Fruit fly (Drosophila melanogaster) whole organism, embryonic: ENCODE measurements around the gene CG10747.
A peak's percentile ranks its signal among the peaks of the same experiment; 100 is the strongest.

Experiments used
- Atf3 ChIP-seq: fragments of 200-800 bp; sonication (Bioruptor generic); optimal IDR thresholded peaks from 3 replicates; lab custom pipeline; 2016; ENCODE audit warnings: missing biosample characterization, missing genetic modification characterization
- BtbVII ChIP-seq: fragments of 200-800 bp; sonication (Bioruptor generic); optimal IDR thresholded peaks from 3 replicates; lab custom pipeline; 2017; ENCODE audit warnings: missing biosample characterization, mild to moderate bottlenecking, missing genetic modification characterization
- CG10462 ChIP-seq: fragments of 200-800 bp; sonication (Bioruptor generic); optimal IDR thresholded peaks from 2 replicates; lab custom pipeline; 2016; ENCODE audit warnings: missing biosample characterization, missing genetic modification characterization
- CG10543 ChIP-seq: fragments of 200-800 bp; sonication (Bioruptor generic); optimal IDR thresholded peaks from 3 replicates; lab custom pipeline; 2017; ENCODE audit warnings: missing biosample characterization, mild to moderate bottlenecking, missing genetic modification characterization, moderate library complexity
- CG10654 ChIP-seq: fragments of 200-800 bp; sonication (Bioruptor generic); optimal IDR thresholded peaks from 2 replicates; lab custom pipeline; 2016; ENCODE audit warnings: missing biosample characterization, missing genetic modification characterization
- CG11398 ChIP-seq: fragments of 200-800 bp; sonication (Bioruptor generic); optimal IDR thresholded peaks from 2 replicates; lab custom pipeline; 2016; ENCODE audit warnings: missing biosample characterization, missing genetic modification characterization
- CG11695 ChIP-seq: fragments of 200-800 bp; sonication (Bioruptor generic); IDR thresholded peaks from 3 replicates; pipeline ENCODE4 v1.3.6; 2022; ENCODE audit warnings: missing biosample characterization, missing genetic modification characterization
- CG17912 ChIP-seq: fragments of 200-800 bp; sonication (Bioruptor generic); optimal IDR thresholded peaks from 2 replicates; lab custom pipeline; 2018; ENCODE audit warnings: missing biosample characterization, mild to moderate bottlenecking, missing genetic modification characterization
- CG18599 ChIP-seq: fragments of 200-800 bp; sonication (Bioruptor generic); optimal IDR thresholded peaks from 3 replicates; lab custom pipeline; 2017; ENCODE audit warnings: missing biosample characterization, missing genetic modification characterization, mild to moderate bottlenecking, moderate library complexity, missing genetic modification reagents
- CG42726 ChIP-seq: fragments of 200-800 bp; sonication (Bioruptor generic); IDR thresholded peaks from 2 replicates; pipeline ENCODE4 v1.3.6; 2022; ENCODE audit warnings: missing biosample characterization, missing genetic modification characterization; ENCODE audit not compliant: partially characterized antibody
- CG4328 ChIP-seq: fragments of 200-800 bp; sonication (Bioruptor generic); optimal IDR thresholded peaks from 3 replicates; lab custom pipeline; 2017; ENCODE audit warnings: missing biosample characterization, missing genetic modification reagents, missing genetic modification characterization
- CG4820 ChIP-seq: fragments of 200-800 bp; sonication (Bioruptor generic); optimal IDR thresholded peaks from 3 replicates; lab custom pipeline; 2016; ENCODE audit warnings: missing biosample characterization, missing genetic modification characterization
- CG6854 ChIP-seq: fragments of 200-800 bp; sonication (Bioruptor generic); optimal IDR thresholded peaks from 3 replicates; lab custom pipeline; 2017; ENCODE audit warnings: missing biosample characterization, mild to moderate bottlenecking, missing genetic modification characterization
- CG7372 ChIP-seq: fragments of 200-800 bp; sonication (Bioruptor generic); IDR thresholded peaks from 2 replicates; pipeline ENCODE4 v1.3.6; 2022; ENCODE audit warnings: missing biosample characterization, missing genetic modification characterization
- CG7839 ChIP-seq: fragments of 200-800 bp; sonication (Bioruptor generic); optimal IDR thresholded peaks from 3 replicates; lab custom pipeline; 2018; ENCODE audit warnings: missing biosample characterization, mild to moderate bottlenecking, missing genetic modification characterization, moderate library complexity
- CG7963 ChIP-seq: fragments of 200-800 bp; sonication (Bioruptor generic); IDR thresholded peaks from 3 replicates; pipeline ENCODE4 v1.3.6; 2022; ENCODE audit warnings: missing biosample characterization, missing genetic modification characterization; ENCODE audit not compliant: partially characterized antibody
- ERR ChIP-seq: fragments of 200-800 bp; sonication (Bioruptor generic); optimal IDR thresholded peaks from 2 replicates; lab custom pipeline; 2016; ENCODE audit warnings: missing biosample characterization, missing genetic modification characterization
- Hey ChIP-seq: fragments of 200-800 bp; sonication (Bioruptor generic); optimal IDR thresholded peaks from 3 replicates; lab custom pipeline; 2018; ENCODE audit warnings: missing biosample characterization, mild to moderate bottlenecking, missing genetic modification characterization
- Hr78 ChIP-seq, 2 experiments: fragments of 200-800 bp in 1 of 2; fragments of >200 bp in 1 of 2; sonication (Bioruptor generic) in 1 of 2; optimal IDR thresholded peaks; 2 replicates each; lab custom pipeline; 2017 to 2019; ENCODE audit warnings: missing biosample characterization in 2 of 2, missing genetic modification characterization in 2 of 2, mild to moderate bottlenecking in 1 of 2, moderate library complexity in 1 of 2
- Meics ChIP-seq: fragments of 200-800 bp; sonication (Bioruptor generic); optimal IDR thresholded peaks from 2 replicates; lab custom pipeline; 2017; ENCODE audit warnings: missing biosample characterization, mild to moderate bottlenecking, missing genetic modification characterization
- Mrtf ChIP-seq: fragments of 200-800 bp; sonication (Bioruptor generic); IDR thresholded peaks from 3 replicates; pipeline ENCODE4 v1.3.6; 2022; ENCODE audit warnings: missing biosample characterization, missing genetic modification characterization
- ap ChIP-seq: fragments of 200-800 bp; sonication (Bioruptor generic); IDR thresholded peaks from 2 replicates; pipeline ENCODE4 v1.3.6; 2022; ENCODE audit warnings: missing biosample characterization, missing genetic modification characterization
- ash1 ChIP-seq: fragments of 200-800 bp; sonication (Bioruptor generic); optimal IDR thresholded peaks from 2 replicates; lab custom pipeline; 2018; ENCODE audit warnings: missing biosample characterization, mild to moderate bottlenecking, missing genetic modification characterization
- ato ChIP-seq: fragments of 200-800 bp; sonication (Bioruptor generic); IDR thresholded peaks from 2 replicates; pipeline ENCODE4 v1.3.6; 2022; ENCODE audit warnings: missing biosample characterization, missing genetic modification characterization; ENCODE audit not compliant: partially characterized antibody
- bowl ChIP-seq: fragments of 200-800 bp; sonication (Bioruptor generic); IDR thresholded peaks from 2 replicates; pipeline ENCODE4 v1.3.6; 2022; ENCODE audit warnings: missing biosample characterization, missing genetic modification characterization
- chif ChIP-seq, 2 experiments: fragments of 200-800 bp; sonication (Bioruptor generic); optimal IDR thresholded peaks; 3 replicates each; lab custom pipeline; 2016; ENCODE audit warnings: missing biosample characterization in 2 of 2, missing genetic modification characterization in 2 of 2
- da ChIP-seq: fragments of 200-800 bp; sonication (Bioruptor generic); optimal IDR thresholded peaks from 2 replicates; lab custom pipeline; 2016; ENCODE audit warnings: missing biosample characterization, missing genetic modification characterization
- dimm ChIP-seq: fragments of 200-800 bp; sonication (Bioruptor generic); IDR thresholded peaks from 2 replicates; pipeline ENCODE4 v1.3.6; 2022; ENCODE audit warnings: missing biosample characterization, missing genetic modification characterization
- disco-r ChIP-seq: fragments of 200-800 bp; sonication (Bioruptor generic); optimal IDR thresholded peaks from 2 replicates; lab custom pipeline; 2016; ENCODE audit warnings: missing biosample characterization, missing genetic modification characterization
- ems ChIP-seq: fragments of 200-800 bp; sonication (Bioruptor generic); optimal IDR thresholded peaks from 3 replicates; lab custom pipeline; 2016; ENCODE audit warnings: missing biosample characterization, missing genetic modification characterization
- ewg ChIP-seq: fragments of 200-800 bp; sonication (Bioruptor generic); optimal IDR thresholded peaks from 3 replicates; lab custom pipeline; 2017; ENCODE audit warnings: mild to moderate bottlenecking, missing biosample characterization, missing genetic modification reagents, missing genetic modification characterization
- fd102C ChIP-seq: fragments of 200-800 bp; sonication (Bioruptor generic); optimal IDR thresholded peaks from 2 replicates; lab custom pipeline; 2018; ENCODE audit warnings: missing biosample characterization, mild to moderate bottlenecking, missing genetic modification characterization, moderate library complexity
- ftz-f1 ChIP-seq: fragments of 200-800 bp; sonication (Bioruptor generic); optimal IDR thresholded peaks from 2 replicates; lab custom pipeline; 2016; ENCODE audit warnings: missing biosample characterization, missing genetic modification characterization
- gsb ChIP-seq: fragments of 200-800 bp; sonication (Bioruptor generic); IDR thresholded peaks from 2 replicates; pipeline ENCODE4 v1.3.6; 2022; ENCODE audit warnings: missing biosample characterization, missing genetic modification characterization
- her ChIP-seq: fragments of 200-800 bp; sonication (Bioruptor generic); optimal IDR thresholded peaks from 2 replicates; lab custom pipeline; 2016; ENCODE audit warnings: missing biosample characterization, missing genetic modification characterization
- inv ChIP-seq: fragments of 200-800 bp; sonication (Bioruptor generic); IDR thresholded peaks from 2 replicates; pipeline ENCODE4 v1.3.6; 2022; ENCODE audit warnings: missing biosample characterization, missing genetic modification characterization; ENCODE audit not compliant: partially characterized antibody
- klu ChIP-seq: fragments of 200-800 bp; sonication (Bioruptor generic); IDR thresholded peaks from 2 replicates; pipeline ENCODE4 v1.3.6; 2022; ENCODE audit warnings: missing biosample characterization, missing genetic modification characterization
- org-1 ChIP-seq: fragments of 200-800 bp; sonication (Bioruptor generic); optimal IDR thresholded peaks from 2 replicates; lab custom pipeline; 2017; ENCODE audit warnings: missing biosample characterization, missing genetic modification characterization
- otp ChIP-seq: fragments of 200-800 bp; sonication (Bioruptor generic); IDR thresholded peaks from 3 replicates; pipeline ENCODE4, ENCODE4 v1.3.6; 2022; ENCODE audit warnings: missing biosample characterization, missing genetic modification characterization
- pb ChIP-seq: fragments of 200-800 bp; sonication (Bioruptor generic); optimal IDR thresholded peaks from 3 replicates; lab custom pipeline; 2016; ENCODE audit warnings: missing biosample characterization, missing genetic modification characterization
- pfk ChIP-seq: fragments of 200-800 bp; sonication (Bioruptor generic); optimal IDR thresholded peaks from 2 replicates; lab custom pipeline; 2018; ENCODE audit warnings: missing biosample characterization, mild to moderate bottlenecking, missing genetic modification characterization, moderate library complexity
- pho ChIP-seq: fragments of 200-800 bp; sonication (Bioruptor generic); optimal IDR thresholded peaks from 2 replicates; lab custom pipeline; 2016; ENCODE audit warnings: missing biosample characterization, missing genetic modification characterization
- prd ChIP-seq, 3 experiments: fragments of >200 bp in 2 of 3; fragments of 200-800 bp in 1 of 3; sonication (Bioruptor generic) in 1 of 3; optimal IDR thresholded peaks in 2 of 3; IDR thresholded peaks in 1 of 3; 2 replicates in 2 of 3; 3 replicates in 1 of 3; pipeline versions ENCODE4 v1.3.6 to Lab custom; 2017 to 2022; ENCODE audit warnings: missing biosample characterization in 1 of 3, missing genetic modification characterization in 1 of 3
- ranshi ChIP-seq: fragments of 200-800 bp; sonication (Bioruptor generic); IDR thresholded peaks from 2 replicates; pipeline ENCODE4 v1.3.6; 2022; ENCODE audit warnings: missing biosample characterization, missing genetic modification characterization
- sd ChIP-seq: fragments of 200-800 bp; sonication (Bioruptor generic); optimal IDR thresholded peaks from 3 replicates; lab custom pipeline; 2018; ENCODE audit warnings: missing biosample characterization, mild to moderate bottlenecking, missing genetic modification characterization, moderate library complexity
- trh ChIP-seq: fragments of 200-800 bp; sonication (Bioruptor generic); optimal IDR thresholded peaks from 2 replicates; lab custom pipeline; 2016; ENCODE audit warnings: missing biosample characterization, missing genetic modification characterization
- ttk ChIP-seq: fragments of 200-800 bp; sonication (Bioruptor generic); IDR thresholded peaks from 2 replicates; pipeline ENCODE4 v2.1.2; 2022; ENCODE audit warnings: missing biosample characterization, missing genetic modification characterization
- vnd ChIP-seq: fragments of 200-800 bp; sonication (Bioruptor generic); IDR thresholded peaks from 3 replicates; pipeline ENCODE4 v1.3.6; 2022; ENCODE audit warnings: missing biosample characterization, missing genetic modification characterization; ENCODE audit not compliant: partially characterized antibody

Gene CG10747

DNA sequence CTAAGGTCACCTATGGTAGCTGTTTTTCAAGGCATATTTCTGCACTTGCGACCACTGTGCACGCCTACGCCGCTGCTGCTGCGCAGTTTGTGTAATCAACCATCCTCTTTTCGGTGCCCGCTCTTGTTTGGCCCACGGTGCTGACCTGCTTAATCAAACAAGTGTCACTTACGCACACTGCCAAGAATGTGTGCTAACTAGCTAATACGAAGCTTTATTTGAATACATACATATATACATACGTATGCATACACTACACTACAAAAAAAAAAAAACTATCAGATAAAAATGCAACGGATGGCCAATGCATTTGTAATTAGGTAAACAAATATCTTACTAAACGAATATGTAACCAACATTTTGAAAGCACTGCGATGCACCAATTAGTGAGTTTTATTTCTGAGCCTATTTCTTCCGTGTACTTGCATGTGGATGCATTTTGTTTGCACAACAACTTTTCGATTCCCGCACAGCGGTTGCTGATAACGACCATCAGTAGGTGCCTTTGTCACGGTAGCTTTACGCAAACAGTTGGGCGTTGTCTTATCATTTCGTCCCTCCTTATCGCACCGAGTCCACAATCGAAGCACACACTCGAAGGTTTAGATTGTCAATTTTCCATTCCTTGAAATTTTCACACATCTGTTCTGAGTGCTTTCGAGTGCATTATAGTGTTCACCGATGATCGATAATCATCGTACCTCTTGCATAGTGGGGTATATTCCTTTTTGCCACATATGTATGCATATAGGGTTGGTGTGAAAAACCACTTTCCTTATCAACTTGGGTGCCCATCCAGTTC lies 4.7 kb downstream of the CG10747 start (continued):
- TF ChIP-seq CG6854 (GFP tag; lab: Kevin White, UChicago) = peak; percentile 71
- peak; percentile 87 for TF ChIP-seq dimm (GFP tag; lab: Robert Waterston, UW)
- peak; percentile 77 for TF ChIP-seq her (GFP tag; lab: Kevin White, UChicago)
- TF ChIP-seq Hr78 (GFP tag; optimal IDR thresholded peaks at IDR 0.05; lab: Kevin White, UChicago) = peak in 1 of 2 experiments; percentile 97
- TF ChIP-seq CG10462 (GFP tag; lab: Kevin White, UChicago) = peak; percentile 70
- no peak for TF ChIP-seq inv (GFP tag; lab: Robert Waterston, UW)
- peak; percentile 81 for TF ChIP-seq ranshi (GFP tag; lab: Robert Waterston, UW)
- peak; percentile 83 for TF ChIP-seq ap (GFP tag; lab: Robert Waterston, UW)
- TF ChIP-seq ash1 (GFP tag; lab: Kevin White, UChicago) = no peak
- peak; percentile 78 for TF ChIP-seq org-1 (GFP tag; lab: Kevin White, UChicago)
- peak; percentile 83 for TF ChIP-seq BtbVII (GFP tag; lab: Kevin White, UChicago)
- TF ChIP-seq CG10654 (GFP tag; lab: Kevin White, UChicago) = peak; percentile 71
- TF ChIP-seq sd (tag; lab: Kevin White, UChicago) = peak; percentile 97
- peak; percentile 87 for TF ChIP-seq CG18599 (GFP tag; lab: Kevin White, UChicago)
- TF ChIP-seq CG4328 (GFP tag; lab: Kevin White, UChicago) = peak; percentile 41
- peak; percentile 63 for TF ChIP-seq trh (GFP tag; lab: Kevin White, UChicago)
- no peak for TF ChIP-seq ato
- peak; percentile 81 for TF ChIP-seq pho (GFP tag; lab: Kevin White, UChicago)
- no peak for TF ChIP-seq CG42726
- TF ChIP-seq otp (GFP tag; lab: Robert Waterston, UW) = peak; percentile 92
- peak; percentile 93 for TF ChIP-seq CG11695 (GFP tag; lab: Robert Waterston, UW)
- TF ChIP-seq CG10543 (GFP tag; lab: Kevin White, UChicago) = peak; percentile 70
- peak; percentile 48; the same call in 2 of the 3 replicates for TF ChIP-seq vnd (GFP tag; lab: Robert Waterston, UW)
- TF ChIP-seq CG7372 = peak; percentile 83
- TF ChIP-seq klu (GFP tag; lab: Robert Waterston, UW) = peak; percentile 42; the same call in 1 of the 2 replicates
- peak; percentile 22 for TF ChIP-seq da
- peak; percentile 62 for TF ChIP-seq pb
- peak; percentile 71 for TF ChIP-seq ewg (GFP tag; lab: Kevin White, UChicago)
- TF ChIP-seq prd (optimal IDR thresholded peaks at IDR 0.05; lab: Kevin White, UChicago) = no peak
- peak; percentile 91 for TF ChIP-seq prd (GFP tag; IDR thresholded peaks at IDR 0.05; lab: Robert Waterston, UW)
- peak; percentile 79 to 86 for TF ChIP-seq chif (GFP tag; optimal IDR thresholded peaks at IDR 0.05; lab: Kevin White, UChicago)
- TF ChIP-seq CG17912 (GFP tag; lab: Kevin White, UChicago) = no peak
- TF ChIP-seq ttk = peak; percentile 81
- peak; percentile 75 for TF ChIP-seq ems (GFP tag; lab: Kevin White, UChicago)
- TF ChIP-seq bowl (GFP tag; lab: Robert Waterston, UW) = peak; percentile 62
- peak; percentile 83 for TF ChIP-seq CG7839 (tag; lab: Kevin White, UChicago)
- peak; percentile 2 for TF ChIP-seq pfk
- TF ChIP-seq Atf3 (GFP tag; lab: Kevin White, UChicago) = peak; percentile 76
- TF ChIP-seq CG7963 (GFP tag; lab: Robert Waterston, UW) = no peak
- peak; percentile 27 for TF ChIP-seq Hey (tag; lab: Kevin White, UChicago)
- peak; percentile 43 for TF ChIP-seq fd102C (GFP tag; lab: Kevin White, UChicago)
- peak; percentile 74; the same call in 2 of the 3 replicates for TF ChIP-seq Mrtf (GFP tag; lab: Robert Waterston, UW)
- peak; percentile 6 for TF ChIP-seq ERR (GFP tag; lab: Kevin White, UChicago)
- TF ChIP-seq disco-r (GFP tag; lab: Kevin White, UChicago) = peak; percentile 71
- TF ChIP-seq CG4820 = peak; percentile 78
- TF ChIP-seq Meics (GFP tag; lab: Kevin White, UChicago) = peak; percentile 84
- TF ChIP-seq CG11398 (GFP tag; lab: Kevin White, UChicago) = peak; percentile 78
- peak; percentile 68 for TF ChIP-seq gsb (GFP tag; lab: Robert Waterston, UW)
- peak; percentile 64 for TF ChIP-seq ftz-f1 (GFP tag; lab: Kevin White, UChicago)
